Fruit fly (Drosophila melanogaster): Measurements from ENCODE around the gene okr.

The okr gene

dm6 chr2L:2941353-2941752, 51.2 kb downstream of the okr start (continued):
- 0 out of 3 replicates have a peak, but pooled peaks have one; percentile 19 for TF ChIP-seq CG11695 (GFP tag; IDR thresholded peaks at IDR 0.05)
- TF ChIP-seq lmd (GFP tag; IDR thresholded peaks at IDR 0.05): peak; percentile 25; the same call in 1 of the 2 replicates
- TF ChIP-seq CG14441 (GFP tag; IDR thresholded peaks at IDR 0.05): peak; percentile 22; the same call in 1 of the 2 replicates
- no peak for TF ChIP-seq Scr (GFP tag; IDR thresholded peaks at IDR 0.05; ENCODE audit: partially characterized antibody)
- TF ChIP-seq tio (GFP tag; optimal IDR thresholded peaks at IDR 0.05): no peak
- peak; percentile 78 for TF ChIP-seq D19B (GFP tag; optimal IDR thresholded peaks at IDR 0.05)
- TF ChIP-seq hkb (optimal IDR thresholded peaks at IDR 0.05): no peak
- 0 out of 2 replicates have a peak, but pooled peaks have one; percentile 31 for TF ChIP-seq hkb (GFP tag; IDR thresholded peaks at IDR 0.05)
- 0 out of 2 replicates have a peak, but pooled peaks have one; percentile 21 for TF ChIP-seq Atf6 (GFP tag; IDR thresholded peaks at IDR 0.05)
- TF ChIP-seq gem (tag; optimal IDR thresholded peaks at IDR 0.05): peak; percentile 36

dm6 chr2L:2939698-2940097, 52.9 kb downstream of the okr start:
- TF ChIP-seq run (tag; optimal IDR thresholded peaks at IDR 0.05) (no peak), lbe (GFP tag; optimal IDR thresholded peaks at IDR 0.05) (no peak), CG31365 (tag; optimal IDR thresholded peaks at IDR 0.05) (no peak), D19A (tag; optimal IDR thresholded peaks at IDR 0.05) (peak; percentile 64), tap (tag; optimal IDR thresholded peaks at IDR 0.05) (no peak)
